4 fruit fly cellular contexts compared by ENCODE assay signal in genomic region chr3L:380886-381546, dm6.
TF ChIP-seq lines count a peak whose summit lies in the region.

No protein-coding gene starts in this region.

- TF ChIP-seq CTCF in whole organism, embryonic (GFP tag; optimal IDR thresholded peaks at IDR 0.05; lab: Kevin White, UChicago): no peak

TF ChIP-seq in whole organism, adult, 20 proteins besides CTCF, POLR2A, EP300 and RAD21:
- TF ChIP-seq bab1 (GFP tag; optimal IDR thresholded peaks at IDR 0.05; lab: Kevin White, UChicago) (peak; percentile 58), pad (GFP tag; optimal IDR thresholded peaks at IDR 0.05; lab: Kevin White, UChicago) (peak; percentile 54), CG14711 (tag; optimal IDR thresholded peaks at IDR 0.05; lab: Kevin White, UChicago) (no peak), Clk (GFP tag; optimal IDR thresholded peaks at IDR 0.05; lab: Kevin White, UChicago) (no peak)

TF ChIP-seq in whole organism, embryonic, 481 proteins besides CTCF, POLR2A, EP300 and RAD21 (continues in another document):
- TF ChIP-seq CG17568 (GFP tag; optimal IDR thresholded peaks at IDR 0.05; lab: Kevin White, UChicago) (no peak), Xrp1 (GFP tag; IDR thresholded peaks at IDR 0.05; lab: Robert Waterston, UW) (peak; percentile 71), ara (GFP tag; IDR thresholded peaks at IDR 0.05; lab: Robert Waterston, UW) (0 out of 2 replicates have a peak, but pooled peaks have one; percentile 40), CG8924 (tag; optimal IDR thresholded peaks at IDR 0.05; lab: Kevin White, UChicago) (peak; percentile 42), zfh1 (GFP tag; IDR thresholded peaks at IDR 0.05; lab: Robert Waterston, UW) (peak; percentile 46; the same call in 2 of the 3 replicates), NfI (GFP tag; optimal IDR thresholded peaks at IDR 0.05; lab: Kevin White, UChicago) (no peak), CG18619 (GFP tag; optimal IDR thresholded peaks at IDR 0.05; lab: Kevin White, UChicago) (no peak), CG8359 (GFP tag; optimal IDR thresholded peaks at IDR 0.05; lab: Kevin White, UChicago; ENCODE audit: borderline replicate concordance) (peak; percentile 0), Dip2 (GFP tag; IDR thresholded peaks at IDR 0.05; lab: Robert Waterston, UW) (no peak), CG17385 (GFP tag; optimal IDR thresholded peaks at IDR 0.05; lab: Kevin White, UChicago) (no peak), Aef1 (GFP tag; IDR thresholded peaks at IDR 0.05; lab: Robert Waterston, UW) (no peak), zf30C (GFP tag; optimal IDR thresholded peaks at IDR 0.05; lab: Kevin White, UChicago) (peak; percentile 69), CG13624 (GFP tag; optimal IDR thresholded peaks at IDR 0.05; lab: Kevin White, UChicago) (no peak), CG31441 (GFP tag; IDR thresholded peaks at IDR 0.05; lab: Robert Waterston, UW) (0 out of 2 replicates have a peak, but pooled peaks have one; percentile 44), org-1 (GFP tag; optimal IDR thresholded peaks at IDR 0.05; lab: Kevin White, UChicago) (no peak), pfk (GFP tag; optimal IDR thresholded peaks at IDR 0.05; lab: Kevin White, UChicago) (no peak), NC2β (GFP tag; optimal IDR thresholded peaks at IDR 0.05; lab: Kevin White, UChicago) (no peak), HLHmδ (GFP tag; optimal IDR thresholded peaks at IDR 0.05; lab: Kevin White, UChicago) (no peak), CG34224 (GFP tag; IDR thresholded peaks at IDR 0.05; lab: Robert Waterston, UW; ENCODE audit: partially characterized antibody) (no peak), CG8388 (GFP tag; optimal IDR thresholded peaks at IDR 0.05; lab: Kevin White, UChicago) (peak; percentile 38), CG6254 (GFP tag; optimal IDR thresholded peaks at IDR 0.05; lab: Kevin White, UChicago) (peak; percentile 1), ttk (GFP tag; IDR thresholded peaks at IDR 0.05; lab: Robert Waterston, UW) (no peak), CG32767 (GFP tag; IDR thresholded peaks at IDR 0.05; lab: Robert Waterston, UW) (no peak), Hmr (GFP tag; optimal IDR thresholded peaks at IDR 0.05; lab: Kevin White, UChicago) (no peak), CG13287 (GFP tag; IDR thresholded peaks at IDR 0.05; lab: Robert Waterston, UW; ENCODE audit: partially characterized antibody) (no peak), crol (GFP tag; IDR thresholded peaks at IDR 0.05; lab: Robert Waterston, UW) (no peak), Xbp1 (GFP tag; optimal IDR thresholded peaks at IDR 0.05; lab: Kevin White, UChicago) (no peak), chif (GFP tag; optimal IDR thresholded peaks at IDR 0.05; lab: Kevin White, UChicago) (peak in 1 of 2 experiments; percentile 23), CG32772 (GFP tag; IDR thresholded peaks at IDR 0.05; lab: Robert Waterston, UW) (no peak)

TF ChIP-seq in whole organism, prepupa, 60 proteins besides CTCF, POLR2A, EP300 and RAD21:
- TF ChIP-seq cyc (GFP tag; optimal IDR thresholded peaks at IDR 0.05; lab: Kevin White, UChicago): peak; percentile 19
- TF ChIP-seq Eip78C (GFP tag; lab: Kevin White, UChicago): peak; percentile 61
- TF ChIP-seq svp (GFP tag; lab: Kevin White, UChicago): peak; percentile 67
- no peak for TF ChIP-seq Lpt (GFP tag; optimal IDR thresholded peaks at IDR 0.05; lab: Kevin White, UChicago)
- peak; percentile 23 for TF ChIP-seq Met (GFP tag; optimal IDR thresholded peaks at IDR 0.05; lab: Kevin White, UChicago)
- TF ChIP-seq dac (GFP tag; optimal IDR thresholded peaks at IDR 0.05; lab: Kevin White, UChicago): no peak
- TF ChIP-seq Hr39 (GFP tag; optimal IDR thresholded peaks at IDR 0.05; lab: Kevin White, UChicago): no peak
- peak; percentile 36 for TF ChIP-seq vri (GFP tag; optimal IDR thresholded peaks at IDR 0.05; lab: Kevin White, UChicago)
- peak; percentile 35 for TF ChIP-seq Smox (GFP tag; optimal IDR thresholded peaks at IDR 0.05; lab: Kevin White, UChicago)
- peak; percentile 33 for TF ChIP-seq CG6808 (GFP tag; optimal IDR thresholded peaks at IDR 0.05; lab: Kevin White, UChicago)
- TF ChIP-seq CG6854 (GFP tag; optimal IDR thresholded peaks at IDR 0.05; lab: Kevin White, UChicago): peak; percentile 39
- TF ChIP-seq ss (GFP tag; optimal IDR thresholded peaks at IDR 0.05; lab: Kevin White, UChicago): peak; percentile 10 to 46
- TF ChIP-seq CG9139 (GFP tag; optimal IDR thresholded peaks at IDR 0.05; lab: Kevin White, UChicago): peak; percentile 39
- TF ChIP-seq acj6 (GFP tag; optimal IDR thresholded peaks at IDR 0.05; lab: Kevin White, UChicago): peak; percentile 1
- peak; percentile 34 for TF ChIP-seq topi (GFP tag; optimal IDR thresholded peaks at IDR 0.05; lab: Kevin White, UChicago)
- TF ChIP-seq pdm3 (GFP tag; optimal IDR thresholded peaks at IDR 0.05; lab: Kevin White, UChicago): peak; percentile 14
- no peak for TF ChIP-seq Blimp-1 (GFP tag; optimal IDR thresholded peaks at IDR 0.05; lab: Kevin White, UChicago)
- TF ChIP-seq esn (GFP tag; optimal IDR thresholded peaks at IDR 0.05; lab: Kevin White, UChicago): peak; percentile 36
- peak; percentile 10 for TF ChIP-seq CG34406 (GFP tag; optimal IDR thresholded peaks at IDR 0.05; lab: Kevin White, UChicago)

TF ChIP-seq in whole organism, wandering third instar larva, 38 proteins besides CTCF, POLR2A, EP300 and RAD21:
- peak; percentile 37 for TF ChIP-seq psq (GFP tag; optimal IDR thresholded peaks at IDR 0.05; lab: Kevin White, UChicago)
- no peak for TF ChIP-seq jim (GFP tag; optimal IDR thresholded peaks at IDR 0.05; lab: Kevin White, UChicago)
- no peak for TF ChIP-seq CG9705 (GFP tag; optimal IDR thresholded peaks at IDR 0.05; lab: Kevin White, UChicago)
- TF ChIP-seq Hnf4 (GFP tag; optimal IDR thresholded peaks at IDR 0.05; lab: Kevin White, UChicago): peak; percentile 27
